Worm (Caenorhabditis elegans) whole organism, L1 larva: ENCODE data around the gene nhr-19.

ENCODE experiments used
- lin-15B ChIP-seq: fragments of 150-350 bp; sonication (generic microtip); optimal IDR thresholded peaks from 3 replicates; lab custom pipeline; 2014; ENCODE audit warnings: missing biosample characterization, missing genetic modification characterization
- skn-1 ChIP-seq: fragments of 150-350 bp; optimal IDR thresholded peaks from 2 replicates; lab custom pipeline; 2014; ENCODE audit warnings: missing biosample characterization, missing genetic modification characterization

DNA sequence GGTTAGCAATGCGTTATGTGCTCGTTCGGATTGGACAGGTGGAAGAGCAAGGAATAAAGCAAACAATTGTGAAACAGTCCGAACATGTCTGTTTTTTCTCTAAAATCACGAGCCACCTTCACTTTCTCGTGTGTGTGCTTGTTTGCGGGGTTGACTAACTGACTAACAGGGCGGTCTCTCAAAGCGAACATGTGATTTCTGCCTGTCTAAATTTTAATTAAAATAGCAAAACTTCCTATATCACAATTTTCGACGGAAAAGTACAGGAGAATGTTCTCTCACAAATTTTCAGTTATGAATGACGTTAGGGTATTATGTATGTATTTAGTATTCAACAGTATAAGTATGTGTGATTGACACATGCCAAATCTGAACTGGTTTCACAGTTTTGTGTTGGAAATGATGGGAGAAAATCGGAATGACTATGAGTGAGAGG lies 16.6 kb upstream of the nhr-19 start:
- TF ChIP-seq lin-15B (tag; lab: Kevin White, UChicago) (no peak), skn-1 (tag; lab: Kevin White, UChicago) (no peak)
